Fruit fly (Drosophila melanogaster) whole organism, embryonic: Measurements from ENCODE around the gene CG3040.

Experiments
- Bteb2 ChIP-seq: fragments of 200-800 bp; sonication (Bioruptor generic); optimal IDR thresholded peaks from 2 replicates; lab custom pipeline; 2016; ENCODE audit warnings: missing biosample characterization, missing genetic modification characterization
- CG10209 ChIP-seq: fragments of 200-800 bp; sonication (Bioruptor generic); optimal IDR thresholded peaks from 3 replicates; lab custom pipeline; 2017; ENCODE audit warnings: missing biosample characterization, mild to moderate bottlenecking, missing genetic modification characterization, missing genetic modification reagents
- CG10543 ChIP-seq: fragments of 200-800 bp; sonication (Bioruptor generic); optimal IDR thresholded peaks from 3 replicates; lab custom pipeline; 2017; ENCODE audit warnings: missing biosample characterization, mild to moderate bottlenecking, missing genetic modification characterization, moderate library complexity
- CG12155 ChIP-seq: fragments of 200-800 bp; sonication (Bioruptor generic); optimal IDR thresholded peaks from 3 replicates; lab custom pipeline; 2016; ENCODE audit warnings: missing biosample characterization, missing genetic modification characterization
- CG13424 ChIP-seq: fragments of 200-800 bp; sonication (Bioruptor generic); optimal IDR thresholded peaks from 2 replicates; lab custom pipeline; 2019; ENCODE audit warnings: missing biosample characterization, mild to moderate bottlenecking, missing genetic modification characterization, moderate library complexity
- CG13624 ChIP-seq: fragments of 200-800 bp; sonication (Bioruptor generic); optimal IDR thresholded peaks from 2 replicates; lab custom pipeline; 2016; ENCODE audit warnings: missing biosample characterization, missing genetic modification characterization
- CG14441 ChIP-seq: fragments of 200-800 bp; sonication (Bioruptor generic); IDR thresholded peaks from 2 replicates; pipeline ENCODE4 v1.3.6; 2022; ENCODE audit warnings: missing biosample characterization, missing genetic modification characterization
- CG14710 ChIP-seq: fragments of 200-800 bp; sonication (Bioruptor generic); optimal IDR thresholded peaks from 3 replicates; lab custom pipeline; 2019; ENCODE audit warnings: missing biosample characterization, mild to moderate bottlenecking, missing genetic modification characterization, moderate library complexity
- CG14860 ChIP-seq: fragments of 200-800 bp; sonication (Bioruptor generic); IDR thresholded peaks from 3 replicates; pipeline ENCODE4 v1.3.6; 2022; ENCODE audit warnings: missing biosample characterization, missing genetic modification characterization; ENCODE audit not compliant: partially characterized antibody
- CG2712 ChIP-seq: fragments of 200-800 bp; optimal IDR thresholded peaks from 3 replicates; lab custom pipeline; 2019; ENCODE audit warnings: missing biosample characterization, mild to moderate bottlenecking, missing genetic modification characterization, moderate library complexity
- CG32772 ChIP-seq: fragments of 200-800 bp; sonication (Bioruptor generic); IDR thresholded peaks from 2 replicates; pipeline ENCODE4 v1.3.6; 2022; ENCODE audit warnings: missing biosample characterization, missing genetic modification characterization
- CG3838 ChIP-seq: fragments of 200-800 bp; sonication (Bioruptor generic); optimal IDR thresholded peaks from 3 replicates; lab custom pipeline; 2016; ENCODE audit warnings: missing biosample characterization, missing genetic modification characterization
- CG4707 ChIP-seq: fragments of 200-800 bp; sonication (Bioruptor generic); optimal IDR thresholded peaks from 2 replicates; lab custom pipeline; 2018; ENCODE audit warnings: missing biosample characterization, mild to moderate bottlenecking, missing genetic modification characterization, moderate library complexity
- CG6854 ChIP-seq: fragments of 200-800 bp; sonication (Bioruptor generic); optimal IDR thresholded peaks from 3 replicates; lab custom pipeline; 2017; ENCODE audit warnings: missing biosample characterization, mild to moderate bottlenecking, missing genetic modification characterization
- CG7928 ChIP-seq: fragments of 200-800 bp; sonication (Bioruptor generic); optimal IDR thresholded peaks from 2 replicates; lab custom pipeline; 2017; ENCODE audit warnings: missing biosample characterization, mild to moderate bottlenecking, missing genetic modification characterization
- CG7987 ChIP-seq: fragments of 200-800 bp; sonication (Bioruptor generic); optimal IDR thresholded peaks from 2 replicates; lab custom pipeline; 2018; ENCODE audit warnings: missing biosample characterization, mild to moderate bottlenecking, missing genetic modification characterization, moderate library complexity
- CG8089 ChIP-seq: fragments of 200-800 bp; sonication (Bioruptor generic); optimal IDR thresholded peaks from 3 replicates; lab custom pipeline; 2016; ENCODE audit warnings: missing biosample characterization, missing genetic modification characterization
- CG8290 ChIP-seq, 3 experiments: fragments of 200-800 bp; sonication (Bioruptor generic); optimal IDR thresholded peaks; 2 replicates each; lab custom pipeline; 2016 to 2019; ENCODE audit warnings: missing biosample characterization in 3 of 3, missing genetic modification characterization in 3 of 3, mild to moderate bottlenecking in 2 of 3, moderate library complexity in 1 of 3
- CG9817 ChIP-seq: fragments of 200-800 bp; sonication (Bioruptor generic); optimal IDR thresholded peaks from 2 replicates; lab custom pipeline; 2018; ENCODE audit warnings: missing biosample characterization, mild to moderate bottlenecking, missing genetic modification characterization, moderate library complexity
- Chrac-16 ChIP-seq: fragments of 200-800 bp; sonication (Bioruptor generic); optimal IDR thresholded peaks from 3 replicates; lab custom pipeline; 2016; ENCODE audit warnings: missing biosample characterization, missing genetic modification characterization
- Dek ChIP-seq: fragments of 200-800 bp; sonication (Bioruptor generic); optimal IDR thresholded peaks from 3 replicates; lab custom pipeline; 2019; ENCODE audit warnings: missing biosample characterization, mild to moderate bottlenecking, missing genetic modification characterization, moderate library complexity
- Dip3 ChIP-seq: fragments of 200-800 bp; sonication (Bioruptor generic); optimal IDR thresholded peaks from 3 replicates; lab custom pipeline; 2016; ENCODE audit warnings: missing biosample characterization, missing genetic modification characterization
- Drgx ChIP-seq: fragments of 200-800 bp; sonication (Bioruptor generic); IDR thresholded peaks from 2 replicates; pipeline ENCODE4 v1.3.6; 2022; ENCODE audit warnings: missing biosample characterization, missing genetic modification characterization
- Elba2 ChIP-seq: fragments of 200-800 bp; sonication (Bioruptor generic); optimal IDR thresholded peaks from 3 replicates; lab custom pipeline; 2016; ENCODE audit warnings: missing biosample characterization, missing genetic modification characterization
- Gsc ChIP-seq: fragments of 200-800 bp; sonication (Bioruptor generic); IDR thresholded peaks from 2 replicates; pipeline ENCODE4 v1.3.6; 2022; ENCODE audit warnings: missing biosample characterization, missing genetic modification characterization
- Gug ChIP-seq: fragments of 200-800 bp; sonication (Bioruptor generic); IDR thresholded peaks from 4 replicates; pipeline ENCODE4 v1.3.6; 2022; ENCODE audit warnings: missing biosample characterization, missing genetic modification characterization
- HLH3B ChIP-seq: fragments of 200-800 bp; sonication (Bioruptor generic); IDR thresholded peaks from 2 replicates; pipeline ENCODE4 v1.3.6; 2022; ENCODE audit warnings: missing biosample characterization, missing genetic modification characterization
- HLH54F ChIP-seq: fragments of 200-800 bp; sonication (Bioruptor generic); optimal IDR thresholded peaks from 3 replicates; lab custom pipeline; 2016; ENCODE audit warnings: missing biosample characterization, missing genetic modification characterization
- Lhr ChIP-seq: fragments of 200-800 bp; sonication (Bioruptor generic); optimal IDR thresholded peaks from 3 replicates; lab custom pipeline; 2017; ENCODE audit warnings: mild to moderate bottlenecking, missing biosample characterization, missing genetic modification reagents, missing genetic modification characterization
- Optix ChIP-seq: fragments of 200-800 bp; sonication (Bioruptor generic); IDR thresholded peaks from 3 replicates; pipeline ENCODE4 v1.3.6; 2022; ENCODE audit warnings: missing biosample characterization, missing genetic modification characterization
- PHDP ChIP-seq: fragments of 200-800 bp; sonication (Bioruptor generic); optimal IDR thresholded peaks from 3 replicates; lab custom pipeline; 2018; ENCODE audit warnings: missing biosample characterization, mild to moderate bottlenecking, missing genetic modification characterization, moderate library complexity
- Poxn ChIP-seq: fragments of 200-800 bp; sonication (Bioruptor generic); IDR thresholded peaks from 2 replicates; pipeline ENCODE4 v1.3.6; 2022; ENCODE audit warnings: missing biosample characterization, missing genetic modification characterization
- Sin3A ChIP-seq: fragments of >200 bp; optimal IDR thresholded peaks from 2 replicates; lab custom pipeline; 2018
- Sry-β ChIP-seq: fragments of 200-800 bp; sonication (Bioruptor generic); optimal IDR thresholded peaks from 2 replicates; lab custom pipeline; 2018; ENCODE audit warnings: missing biosample characterization, mild to moderate bottlenecking, missing genetic modification characterization, moderate library complexity
- crp ChIP-seq, 2 experiments: fragments of 200-800 bp; sonication (Bioruptor generic); optimal IDR thresholded peaks; 2 replicates in 1 of 2; 3 replicates in 1 of 2; lab custom pipeline; 2017; ENCODE audit warnings: missing biosample characterization in 2 of 2, missing genetic modification characterization in 2 of 2, mild to moderate bottlenecking in 1 of 2, moderate library complexity in 1 of 2
- dpn ChIP-seq, 2 experiments: fragments of 200-800 bp; sonication (Bioruptor generic); optimal IDR thresholded peaks; 3 replicates each; lab custom pipeline; 2016; ENCODE audit warnings: missing biosample characterization in 2 of 2, missing genetic modification characterization in 2 of 2
- esg ChIP-seq: fragments of 200-800 bp; sonication (Bioruptor generic); conservative IDR thresholded peaks from 2 replicates; pipeline ENCODE4 v1.3.6; 2022; ENCODE audit warnings: missing biosample characterization, missing genetic modification characterization
- gce ChIP-seq: fragments of 200-800 bp; sonication (Bioruptor generic); IDR thresholded peaks from 3 replicates; pipeline ENCODE4 v1.3.6; 2022; ENCODE audit warnings: missing biosample characterization, missing genetic modification characterization
- gsb ChIP-seq: fragments of 200-800 bp; sonication (Bioruptor generic); IDR thresholded peaks from 2 replicates; pipeline ENCODE4 v1.3.6; 2022; ENCODE audit warnings: missing biosample characterization, missing genetic modification characterization
- insv ChIP-seq, 2 experiments: fragments of 200-800 bp; sonication (Bioruptor generic); optimal IDR thresholded peaks; 3 replicates each; lab custom pipeline; 2016 to 2018; ENCODE audit warnings: missing biosample characterization in 2 of 2, missing genetic modification characterization in 2 of 2
- nom ChIP-seq: fragments of 200-800 bp; sonication (Bioruptor generic); optimal IDR thresholded peaks from 2 replicates; lab custom pipeline; 2017; ENCODE audit warnings: missing biosample characterization, missing genetic modification characterization, mild to moderate bottlenecking, moderate library complexity, missing genetic modification reagents
- odd ChIP-seq: fragments of 200-800 bp; sonication (Bioruptor generic); optimal IDR thresholded peaks from 2 replicates; lab custom pipeline; 2017; ENCODE audit warnings: missing biosample characterization, mild to moderate bottlenecking, missing genetic modification characterization
- sob ChIP-seq: fragments of 200-800 bp; sonication (Bioruptor generic); IDR thresholded peaks from 2 replicates; pipeline ENCODE4 v1.3.6; 2022; ENCODE audit warnings: missing biosample characterization, missing genetic modification characterization
- stwl ChIP-seq: fragments of 200-800 bp; sonication (Bioruptor generic); optimal IDR thresholded peaks from 3 replicates; lab custom pipeline; 2018; ENCODE audit warnings: missing biosample characterization, mild to moderate bottlenecking, missing genetic modification characterization, moderate library complexity
- sug ChIP-seq: fragments of 200-800 bp; optimal IDR thresholded peaks from 2 replicates; lab custom pipeline; 2019; ENCODE audit warnings: missing biosample characterization, mild to moderate bottlenecking, missing genetic modification characterization, moderate library complexity
- tio ChIP-seq: fragments of 200-800 bp; sonication (Bioruptor generic); optimal IDR thresholded peaks from 2 replicates; lab custom pipeline; 2017; ENCODE audit warnings: missing biosample characterization, missing genetic modification characterization, inconsistent platforms
- toy ChIP-seq: fragments of 200-800 bp; sonication (Bioruptor generic); IDR thresholded peaks from 2 replicates; pipeline ENCODE4 v1.3.6; 2022; ENCODE audit warnings: missing biosample characterization, missing genetic modification characterization
- vnd ChIP-seq: fragments of 200-800 bp; sonication (Bioruptor generic); IDR thresholded peaks from 3 replicates; pipeline ENCODE4 v1.3.6; 2022; ENCODE audit warnings: missing biosample characterization, missing genetic modification characterization; ENCODE audit not compliant: partially characterized antibody

The CG3040 gene

dm6 chrX:6969364-6970137 is 3.6 kb downstream of the CG3040 start, which contains the start of gene CG4586 (continued):
- no peak for TF ChIP-seq CG14860 (GFP tag; lab: Robert Waterston, UW)
- peak; percentile 83 for TF ChIP-seq CG14710
- peak in 1 of 2 experiments; percentile 38 for TF ChIP-seq crp (GFP tag; optimal IDR thresholded peaks at IDR 0.05; lab: Kevin White, UChicago)
- TF ChIP-seq CG4707 (GFP tag; lab: Kevin White, UChicago) = peak; percentile 86
- peak; percentile 57 to 62 for TF ChIP-seq insv (GFP tag; optimal IDR thresholded peaks at IDR 0.05; lab: Kevin White, UChicago)
- TF ChIP-seq toy (GFP tag; lab: Robert Waterston, UW) = peak; percentile 81
- TF ChIP-seq CG3838 (GFP tag; lab: Kevin White, UChicago) = peak; percentile 78
- TF ChIP-seq gsb (GFP tag; lab: Robert Waterston, UW) = peak; percentile 90
- TF ChIP-seq sug = peak; percentile 84

dm6 chrX:6968564-6968963 is 4.6 kb downstream of the CG3040 start, which contains the start of gene Setd3:
Setd3 (minus strand) TSS chrX:6968750.
- TF ChIP-seq CG32772 (no peak), CG13624 (GFP tag; lab: Kevin White, UChicago) (no peak), tio (GFP tag; lab: Kevin White, UChicago) (no peak), Dip3 (GFP tag; lab: Kevin White, UChicago) (no peak), Poxn (GFP tag; lab: Robert Waterston, UW) (no peak), PHDP (tag; lab: Kevin White, UChicago) (peak; percentile 12), Elba2 (GFP tag; lab: Kevin White, UChicago) (no peak), nom (no peak), CG8290 (GFP tag; optimal IDR thresholded peaks at IDR 0.05; lab: Kevin White, UChicago) (no peak), CG8290 (tag; optimal IDR thresholded peaks at IDR 0.05; lab: Kevin White, UChicago) (no peak), sob (GFP tag; lab: Robert Waterston, UW) (no peak), CG13424 (tag; lab: Kevin White, UChicago) (peak; percentile 35), esg (GFP tag; lab: Robert Waterston, UW) (no peak), Chrac-16 (GFP tag; lab: Kevin White, UChicago) (no peak), CG10209 (GFP tag; lab: Kevin White, UChicago) (no peak), CG9817 (no peak), CG14710 (no peak), Lhr (GFP tag; lab: Kevin White, UChicago) (no peak), Dek (peak; percentile 10), gce (GFP tag; lab: Robert Waterston, UW) (no peak), CG7928 (GFP tag; lab: Kevin White, UChicago) (no peak), Drgx (GFP tag; lab: Robert Waterston, UW) (no peak), Bteb2 (GFP tag; lab: Kevin White, UChicago) (no peak), Gsc (no peak), HLH54F (GFP tag; lab: Kevin White, UChicago) (no peak), Sin3A (lab: Kevin White, UChicago) (no peak), Sry-β (no peak), CG12155 (GFP tag; lab: Kevin White, UChicago) (no peak), CG10543 (no peak), vnd (GFP tag; lab: Robert Waterston, UW) (no peak), CG2712 (tag; lab: Kevin White, UChicago) (peak; percentile 4), CG6854 (no peak), Gug (no peak), HLH3B (peak; percentile 17; the same call in 1 of the 2 replicates), CG7987 (GFP tag; lab: Kevin White, UChicago) (no peak), CG14441 (GFP tag; lab: Robert Waterston, UW) (no peak), CG8089 (no peak), Optix (GFP tag; lab: Robert Waterston, UW) (no peak), stwl (tag; lab: Kevin White, UChicago) (peak; percentile 18), odd (no peak), dpn (GFP tag; optimal IDR thresholded peaks at IDR 0.05; lab: Kevin White, UChicago) (no peak)
